Fruit fly (Drosophila melanogaster) whole organism, wandering third instar larva: Measurements from ENCODE around the gene CG13102.

Source experiments
- Abd-B ChIP-seq: fragments of >200 bp; optimal IDR thresholded peaks from 2 replicates; lab custom pipeline; 2017; ENCODE audit warnings: missing biosample characterization, missing genetic modification characterization
- CG9705 ChIP-seq: fragments of 200-800 bp; sonication (Bioruptor generic); optimal IDR thresholded peaks from 2 replicates; lab custom pipeline; 2018; ENCODE audit warnings: missing biosample characterization, mild to moderate bottlenecking, missing genetic modification characterization
- Dfd ChIP-seq: fragments of >200 bp; optimal IDR thresholded peaks from 2 replicates; lab custom pipeline; 2017; ENCODE audit warnings: missing biosample characterization, missing genetic modification characterization
- Dif ChIP-seq: fragments of 200-275, 200-300 bp; sonication (Bioruptor generic); optimal IDR thresholded peaks from 2 replicates; lab custom pipeline; 2018; ENCODE audit warnings: missing biosample characterization, missing genetic modification characterization; ENCODE audit not compliant: partially characterized antibody
- GATAd ChIP-seq: sonication (Bioruptor generic); optimal IDR thresholded peaks from 2 replicates; lab custom pipeline; 2016; ENCODE audit warnings: missing biosample characterization, missing genetic modification characterization
- HLH106 ChIP-seq: fragments of 200-800 bp; optimal IDR thresholded peaks from 3 replicates; lab custom pipeline; 2019; ENCODE audit warnings: missing biosample characterization, mild to moderate bottlenecking, missing genetic modification characterization, moderate library complexity
- Hnf4 ChIP-seq: fragments of 200-800 bp; sonication (Bioruptor generic); optimal IDR thresholded peaks from 2 replicates; lab custom pipeline; 2016; ENCODE audit warnings: missing biosample characterization, mild to moderate bottlenecking, missing genetic modification characterization
- Hr83 ChIP-seq: fragments of 200-300 bp; sonication (Bioruptor generic); optimal IDR thresholded peaks from 2 replicates; lab custom pipeline; 2016; ENCODE audit warnings: missing biosample characterization, mild to moderate bottlenecking, missing genetic modification characterization, moderate library complexity; ENCODE audit not compliant: poor library complexity, severe bottlenecking
- Mio ChIP-seq: sonication (Bioruptor generic); optimal IDR thresholded peaks from 2 replicates; lab custom pipeline; 2016; ENCODE audit warnings: missing biosample characterization, missing genetic modification characterization
- Myc ChIP-seq: fragments of >200 bp; optimal IDR thresholded peaks from 2 replicates; lab custom pipeline; 2017
- OdsH ChIP-seq: fragments of 200-800 bp; sonication (Bioruptor generic); optimal IDR thresholded peaks from 2 replicates; lab custom pipeline; 2016; ENCODE audit warnings: missing biosample characterization, mild to moderate bottlenecking, missing genetic modification characterization
- Rel ChIP-seq, 2 experiments: fragments of 200-800 bp; sonication (Bioruptor generic) in 1 of 2; optimal IDR thresholded peaks; 2 replicates in 1 of 2; 3 replicates in 1 of 2; lab custom pipeline; 2016 to 2019; ENCODE audit warnings: mild to moderate bottlenecking in 2 of 2, missing biosample characterization in 2 of 2, missing genetic modification characterization in 2 of 2, moderate library complexity in 1 of 2
- Sp1 ChIP-seq: fragments of 200-800 bp; sonication (Bioruptor generic); optimal IDR thresholded peaks from 3 replicates; lab custom pipeline; 2019; ENCODE audit warnings: missing biosample characterization, mild to moderate bottlenecking, missing genetic modification characterization, moderate library complexity
- brk ChIP-seq: fragments of 200-800 bp; sonication (Bioruptor generic); optimal IDR thresholded peaks from 2 replicates; lab custom pipeline; 2016; ENCODE audit warnings: missing biosample characterization, mild to moderate bottlenecking, missing genetic modification characterization
- dl ChIP-seq, 2 experiments: fragments of 175-275, 200-275 bp in 1 of 2; fragments of 200-275 bp in 1 of 2; sonication (Bioruptor generic); optimal IDR thresholded peaks; lab custom pipeline; 2018; ENCODE audit warnings: mild to moderate bottlenecking in 2 of 2, missing biosample characterization in 2 of 2, missing genetic modification characterization in 2 of 2, moderate library complexity in 2 of 2; ENCODE audit not compliant: partially characterized antibody in 2 of 2, insufficient read depth in 1 of 2
- dmrt93B ChIP-seq: fragments of 200-800 bp; sonication (Bioruptor generic); optimal IDR thresholded peaks from 2 replicates; lab custom pipeline; 2018; ENCODE audit warnings: missing biosample characterization, mild to moderate bottlenecking, missing genetic modification characterization
- dsf ChIP-seq: sonication (Bioruptor generic); optimal IDR thresholded peaks from 2 replicates; lab custom pipeline; 2016; ENCODE audit warnings: missing biosample characterization, missing genetic modification characterization, borderline replicate concordance
- foxo ChIP-seq, 2 experiments: fragments of 200-800 bp; sonication (Bioruptor generic); optimal IDR thresholded peaks; 2 replicates in 1 of 2; 3 replicates in 1 of 2; lab custom pipeline; 2016 to 2017; ENCODE audit warnings: missing biosample characterization in 2 of 2, missing genetic modification characterization in 2 of 2
- fru ChIP-seq: fragments of 200-800 bp; sonication (Bioruptor generic); optimal IDR thresholded peaks from 3 replicates; lab custom pipeline; 2016; ENCODE audit warnings: missing biosample characterization, mild to moderate bottlenecking, missing genetic modification characterization
- h ChIP-seq: fragments of 200-800 bp; sonication (Bioruptor generic); optimal IDR thresholded peaks from 3 replicates; lab custom pipeline; 2016; ENCODE audit warnings: missing biosample characterization, mild to moderate bottlenecking, missing genetic modification characterization
- jim ChIP-seq: fragments of 175-275, 200-325 bp; sonication (Bioruptor generic); optimal IDR thresholded peaks from 2 replicates; lab custom pipeline; 2016; ENCODE audit warnings: missing biosample characterization, mild to moderate bottlenecking, missing genetic modification characterization
- lola ChIP-seq: fragments of >200 bp; optimal IDR thresholded peaks from 2 replicates; lab custom pipeline; 2017; ENCODE audit warnings: missing biosample characterization, missing genetic modification characterization
- pan ChIP-seq: fragments of >200 bp; optimal IDR thresholded peaks from 2 replicates; lab custom pipeline; 2017
- psq ChIP-seq: fragments of 200-800 bp; sonication (Bioruptor generic); optimal IDR thresholded peaks from 3 replicates; lab custom pipeline; 2017; ENCODE audit warnings: missing biosample characterization, mild to moderate bottlenecking, missing genetic modification characterization, moderate library complexity
- sage ChIP-seq: fragments of 200-800 bp; sonication (Bioruptor generic); optimal IDR thresholded peaks from 2 replicates; lab custom pipeline; 2016; ENCODE audit warnings: missing biosample characterization, mild to moderate bottlenecking, missing genetic modification characterization
- sv ChIP-seq: fragments of 200-800 bp; sonication (Bioruptor generic); optimal IDR thresholded peaks from 3 replicates; lab custom pipeline; 2016; ENCODE audit warnings: missing biosample characterization, missing genetic modification characterization
- tai ChIP-seq: sonication (Bioruptor generic); optimal IDR thresholded peaks from 2 replicates; lab custom pipeline; 2016; ENCODE audit warnings: missing biosample characterization, missing genetic modification characterization
- usp ChIP-seq: fragments of >200 bp; optimal IDR thresholded peaks from 2 replicates; lab custom pipeline; 2017; ENCODE audit warnings: missing biosample characterization, missing genetic modification characterization
- woc ChIP-seq: sonication (Bioruptor generic); optimal IDR thresholded peaks from 2 replicates; lab custom pipeline; 2016; ENCODE audit warnings: missing biosample characterization, mild to moderate bottlenecking, missing genetic modification characterization

CG13102 gene

dm6 chr2L:9013968-9014367 lies 2.0 kb downstream of the CG13102 start, which contains the start of gene Rcd-1r:
Rcd-1r (minus strand) TSS chr2L:9014068.
- TF ChIP-seq sage (GFP tag; lab: Kevin White, UChicago) = no peak
- no peak for TF ChIP-seq woc (GFP tag; lab: Kevin White, UChicago)
- no peak for TF ChIP-seq dmrt93B (GFP tag; lab: Kevin White, UChicago)
- no peak for TF ChIP-seq Myc (lab: Kevin White, UChicago)
- no peak for TF ChIP-seq usp (GFP tag; lab: Kevin White, UChicago)
- TF ChIP-seq Hnf4 = no peak
- TF ChIP-seq dl (GFP tag; optimal IDR thresholded peaks at IDR 0.05; lab: Kevin White, UChicago; ENCODE audit: insufficient read depth in 1 of 2, partially characterized antibody in 2 of 2) = no peak
- no peak for TF ChIP-seq OdsH
- TF ChIP-seq fru (GFP tag; lab: Kevin White, UChicago) = no peak
- no peak for TF ChIP-seq h (GFP tag; lab: Kevin White, UChicago)
- TF ChIP-seq HLH106 = no peak
- TF ChIP-seq pan = no peak
- no peak for TF ChIP-seq GATAd (GFP tag; lab: Kevin White, UChicago)
- no peak for TF ChIP-seq tai (GFP tag; lab: Kevin White, UChicago)
- no peak for TF ChIP-seq sv
- no peak for TF ChIP-seq Dif (GFP tag; lab: Kevin White, UChicago)
- no peak for TF ChIP-seq Hr83 (GFP tag; lab: Kevin White, UChicago)
- TF ChIP-seq psq (GFP tag; lab: Kevin White, UChicago) = no peak
- no peak for TF ChIP-seq Rel (GFP tag; optimal IDR thresholded peaks at IDR 0.05; lab: Kevin White, UChicago)
- TF ChIP-seq Rel (tag; optimal IDR thresholded peaks at IDR 0.05; lab: Kevin White, UChicago) = no peak
- TF ChIP-seq, all 38 proteins: peak for 0

DNA sequence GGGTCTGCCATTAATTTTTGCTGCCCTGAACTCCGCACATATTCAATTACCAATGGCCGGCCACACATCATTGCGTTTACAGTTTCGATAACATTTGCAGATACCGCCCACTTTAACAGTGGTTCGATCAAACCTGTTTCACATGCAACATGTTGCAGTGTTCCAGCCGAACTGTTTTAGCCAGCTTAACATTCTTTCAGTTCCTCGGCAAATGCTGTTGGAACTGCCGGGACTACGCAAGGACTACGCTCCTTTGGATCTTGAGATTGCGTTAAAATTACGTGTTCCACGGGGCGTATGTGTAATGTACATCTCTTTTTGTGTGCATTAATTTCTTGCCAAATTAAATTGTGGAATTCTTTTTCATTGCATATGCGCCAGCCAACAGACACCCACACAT lies 7.5 kb downstream of the CG13102 start:
- TF ChIP-seq Dif (GFP tag; lab: Kevin White, UChicago) (no peak), pan (no peak), lola (GFP tag; lab: Kevin White, UChicago) (no peak), fru (GFP tag; lab: Kevin White, UChicago) (no peak), h (GFP tag; lab: Kevin White, UChicago) (no peak), Abd-B (GFP tag; lab: Kevin White, UChicago) (no peak), Myc (lab: Kevin White, UChicago) (no peak), sage (GFP tag; lab: Kevin White, UChicago) (no peak), CG9705 (GFP tag; lab: Kevin White, UChicago) (no peak), Hnf4 (no peak), jim (GFP tag; lab: Kevin White, UChicago) (no peak), psq (GFP tag; lab: Kevin White, UChicago) (no peak), Hr83 (GFP tag; lab: Kevin White, UChicago) (no peak), sv (no peak), HLH106 (no peak), Sp1 (no peak), Mio (no peak)

dm6 chr2L:9026157-9026556 lies 14.2 kb downstream of the CG13102 start:
- TF ChIP-seq sv (no peak), dsf (GFP tag; lab: Kevin White, UChicago) (no peak)
- TF ChIP-seq, all 38 proteins: peak for 0

dm6 chr2L:9031736-9032135 lies 19.7 kb downstream of the CG13102 start, which contains the start of gene CG9582:
CG9582 (minus strand) TSS chr2L:9031836.
- TF ChIP-seq Rel (GFP tag; optimal IDR thresholded peaks at IDR 0.05; lab: Kevin White, UChicago) (no peak), Rel (tag; optimal IDR thresholded peaks at IDR 0.05; lab: Kevin White, UChicago) (no peak), h (GFP tag; lab: Kevin White, UChicago) (no peak), sv (no peak), Dfd (no peak), foxo (GFP tag; optimal IDR thresholded peaks at IDR 0.05; lab: Kevin White, UChicago) (no peak), brk (GFP tag; lab: Kevin White, UChicago) (no peak), Hnf4 (no peak), Mio (no peak), CG9705 (GFP tag; lab: Kevin White, UChicago) (no peak), lola (GFP tag; lab: Kevin White, UChicago) (no peak), Myc (lab: Kevin White, UChicago) (no peak)
